Fruit fly (Drosophila melanogaster) whole organism, embryonic: Measurements from ENCODE around the gene Or85c.

Experiments used
- Atf6 ChIP-seq: fragments of 200-800 bp; sonication (Bioruptor generic); IDR thresholded peaks from 2 replicates; pipeline ENCODE4 v1.3.6; 2022; ENCODE audit warnings: missing biosample characterization, missing genetic modification characterization
- Awh ChIP-seq: fragments of 200-800 bp; sonication (Bioruptor generic); IDR thresholded peaks from 2 replicates; pipeline ENCODE4, ENCODE4 v1.3.6; 2022; ENCODE audit warnings: missing biosample characterization, missing genetic modification characterization
- CG11504 ChIP-seq: fragments of 200-800 bp; sonication (Bioruptor generic); optimal IDR thresholded peaks from 3 replicates; lab custom pipeline; 2019; ENCODE audit warnings: missing biosample characterization, mild to moderate bottlenecking, missing genetic modification characterization, moderate library complexity
- CG14860 ChIP-seq: fragments of 200-800 bp; sonication (Bioruptor generic); IDR thresholded peaks from 3 replicates; pipeline ENCODE4 v1.3.6; 2022; ENCODE audit warnings: missing biosample characterization, missing genetic modification characterization; ENCODE audit not compliant: partially characterized antibody
- CG15479 ChIP-seq: fragments of 200-800 bp; sonication (Bioruptor generic); optimal IDR thresholded peaks from 3 replicates; lab custom pipeline; 2019; ENCODE audit warnings: missing biosample characterization, mild to moderate bottlenecking, missing genetic modification characterization, moderate library complexity
- CG16813 ChIP-seq: fragments of 200-800 bp; sonication (Bioruptor generic); IDR thresholded peaks from 3 replicates; pipeline ENCODE4 v1.3.6; 2022; ENCODE audit warnings: missing biosample characterization, missing genetic modification characterization; ENCODE audit not compliant: partially characterized antibody
- CG2199 ChIP-seq: fragments of 200-800 bp; sonication (Bioruptor generic); IDR thresholded peaks from 3 replicates; pipeline ENCODE4 v1.3.6; 2022; ENCODE audit warnings: missing biosample characterization, missing genetic modification characterization
- CG2712 ChIP-seq: fragments of 200-800 bp; optimal IDR thresholded peaks from 3 replicates; lab custom pipeline; 2019; ENCODE audit warnings: missing biosample characterization, mild to moderate bottlenecking, missing genetic modification characterization, moderate library complexity
- CG31441 ChIP-seq: fragments of 200-800 bp; sonication (Bioruptor generic); IDR thresholded peaks from 2 replicates; pipeline ENCODE4 v1.3.6; 2022; ENCODE audit warnings: missing biosample characterization, missing genetic modification characterization
- CG3163 ChIP-seq: fragments of 200-800 bp; sonication (Bioruptor generic); optimal IDR thresholded peaks from 3 replicates; lab custom pipeline; 2016; ENCODE audit warnings: missing biosample characterization, missing genetic modification characterization
- CG3281 ChIP-seq: fragments of 200-800 bp; sonication (Bioruptor generic); optimal IDR thresholded peaks from 3 replicates; lab custom pipeline; 2017; ENCODE audit warnings: missing biosample characterization, mild to moderate bottlenecking, missing genetic modification characterization
- CG34224 ChIP-seq: fragments of 200-800 bp; sonication (Bioruptor generic); IDR thresholded peaks from 3 replicates; pipeline ENCODE4 v1.3.6; 2022; ENCODE audit warnings: missing biosample characterization, missing genetic modification characterization; ENCODE audit not compliant: partially characterized antibody
- CG3995 ChIP-seq: fragments of 200-800 bp; sonication (Bioruptor generic); optimal IDR thresholded peaks from 3 replicates; lab custom pipeline; 2016; ENCODE audit warnings: missing biosample characterization, missing genetic modification characterization
- CG42726 ChIP-seq: fragments of 200-800 bp; sonication (Bioruptor generic); IDR thresholded peaks from 2 replicates; pipeline ENCODE4 v1.3.6; 2022; ENCODE audit warnings: missing biosample characterization, missing genetic modification characterization; ENCODE audit not compliant: partially characterized antibody
- CG7928 ChIP-seq: fragments of 200-800 bp; sonication (Bioruptor generic); optimal IDR thresholded peaks from 2 replicates; lab custom pipeline; 2017; ENCODE audit warnings: missing biosample characterization, mild to moderate bottlenecking, missing genetic modification characterization
- CG8281 ChIP-seq: fragments of 200-800 bp; sonication (Bioruptor generic); optimal IDR thresholded peaks from 2 replicates; lab custom pipeline; 2018; ENCODE audit warnings: missing biosample characterization, mild to moderate bottlenecking, missing genetic modification characterization, moderate library complexity
- CG8290 ChIP-seq, 3 experiments: fragments of 200-800 bp; sonication (Bioruptor generic); optimal IDR thresholded peaks; 2 replicates each; lab custom pipeline; 2016 to 2019; ENCODE audit warnings: missing biosample characterization in 3 of 3, missing genetic modification characterization in 3 of 3, mild to moderate bottlenecking in 2 of 3, moderate library complexity in 1 of 3
- CG8924 ChIP-seq: fragments of 200-800 bp; optimal IDR thresholded peaks from 3 replicates; lab custom pipeline; 2019; ENCODE audit warnings: missing biosample characterization, mild to moderate bottlenecking, missing genetic modification characterization, moderate library complexity
- CG9727 ChIP-seq: fragments of 200-800 bp; sonication (Bioruptor generic); optimal IDR thresholded peaks from 3 replicates; lab custom pipeline; 2017; ENCODE audit warnings: missing biosample characterization, mild to moderate bottlenecking, missing genetic modification characterization
- D19A ChIP-seq: fragments of 200-800 bp; optimal IDR thresholded peaks from 3 replicates; lab custom pipeline; 2019; ENCODE audit warnings: missing biosample characterization, mild to moderate bottlenecking, missing genetic modification characterization, moderate library complexity
- Dfd ChIP-seq, 2 experiments: fragments of >200 bp; optimal IDR thresholded peaks; 2 replicates each; lab custom pipeline; 2017; ENCODE audit warnings: missing biosample characterization in 2 of 2, missing genetic modification characterization in 2 of 2
- Dip3 ChIP-seq: fragments of 200-800 bp; sonication (Bioruptor generic); optimal IDR thresholded peaks from 3 replicates; lab custom pipeline; 2016; ENCODE audit warnings: missing biosample characterization, missing genetic modification characterization
- H15 ChIP-seq: fragments of 200-800 bp; sonication (Bioruptor generic); IDR thresholded peaks from 3 replicates; pipeline ENCODE4 v1.3.6; 2022; ENCODE audit warnings: missing biosample characterization, missing genetic modification characterization
- HLH4C ChIP-seq: fragments of 200-800 bp; sonication (Bioruptor generic); IDR thresholded peaks from 3 replicates; pipeline ENCODE4 v1.3.6; 2022; ENCODE audit warnings: missing biosample characterization, missing genetic modification characterization; ENCODE audit not compliant: partially characterized antibody
- Hand ChIP-seq: fragments of 200-800 bp; sonication (Bioruptor generic); optimal IDR thresholded peaks from 2 replicates; lab custom pipeline; 2017; ENCODE audit warnings: mild to moderate bottlenecking, missing biosample characterization, missing genetic modification reagents, missing genetic modification characterization
- HmgD ChIP-seq: fragments of 200-800 bp; sonication (Bioruptor generic); optimal IDR thresholded peaks from 3 replicates; lab custom pipeline; 2016; ENCODE audit warnings: missing biosample characterization, missing genetic modification characterization
- Hr78 ChIP-seq, 2 experiments: fragments of 200-800 bp in 1 of 2; fragments of >200 bp in 1 of 2; sonication (Bioruptor generic) in 1 of 2; optimal IDR thresholded peaks; 2 replicates each; lab custom pipeline; 2017 to 2019; ENCODE audit warnings: missing biosample characterization in 2 of 2, missing genetic modification characterization in 2 of 2, mild to moderate bottlenecking in 1 of 2, moderate library complexity in 1 of 2
- Jarid2 ChIP-seq: fragments of 200-800 bp; sonication (Bioruptor generic); optimal IDR thresholded peaks from 3 replicates; lab custom pipeline; 2017; ENCODE audit warnings: mild to moderate bottlenecking, missing biosample characterization, missing genetic modification reagents, missing genetic modification characterization
- NC2β ChIP-seq: fragments of 200-800 bp; sonication (Bioruptor generic); optimal IDR thresholded peaks from 2 replicates; lab custom pipeline; 2016; ENCODE audit warnings: missing biosample characterization, missing genetic modification characterization
- Opbp ChIP-seq: fragments of 200-800 bp; sonication (Bioruptor generic); IDR thresholded peaks from 3 replicates; pipeline ENCODE4 v1.3.6; 2022; ENCODE audit warnings: missing biosample characterization, missing genetic modification characterization; ENCODE audit not compliant: partially characterized antibody
- Scr ChIP-seq: fragments of 200-800 bp; sonication (Bioruptor generic); IDR thresholded peaks from 2 replicates; pipeline ENCODE4 v1.3.6; 2022; ENCODE audit warnings: missing biosample characterization, missing genetic modification characterization; ENCODE audit not compliant: partially characterized antibody
- Trl ChIP-seq, 3 experiments: fragments of >200 bp in 2 of 3; fragments of 200-800 bp in 1 of 3; sonication (Bioruptor generic) in 1 of 3; optimal IDR thresholded peaks; 2 replicates in 1 of 3; 3 replicates in 2 of 3; lab custom pipeline; 2016 to 2017; ENCODE audit warnings: missing biosample characterization in 1 of 3, missing genetic modification characterization in 1 of 3
- bbx ChIP-seq: fragments of 200-800 bp; sonication (Bioruptor generic); IDR thresholded peaks from 2 replicates; pipeline ENCODE4 v1.3.6; 2022; ENCODE audit warnings: missing biosample characterization, missing genetic modification characterization; ENCODE audit not compliant: partially characterized antibody
- gce ChIP-seq: fragments of 200-800 bp; sonication (Bioruptor generic); IDR thresholded peaks from 3 replicates; pipeline ENCODE4 v1.3.6; 2022; ENCODE audit warnings: missing biosample characterization, missing genetic modification characterization
- hbn ChIP-seq: fragments of 200-800 bp; sonication (Bioruptor generic); IDR thresholded peaks from 2 replicates; pipeline ENCODE4 v1.3.6; 2022; ENCODE audit warnings: missing biosample characterization, missing genetic modification characterization; ENCODE audit not compliant: partially characterized antibody
- hth ChIP-seq: fragments of >200 bp; optimal IDR thresholded peaks from 2 replicates; lab custom pipeline; 2017; ENCODE audit warnings: inconsistent platforms
- klu ChIP-seq: fragments of 200-800 bp; sonication (Bioruptor generic); IDR thresholded peaks from 2 replicates; pipeline ENCODE4 v1.3.6; 2022; ENCODE audit warnings: missing biosample characterization, missing genetic modification characterization
- nerfin-2 ChIP-seq: fragments of 200-800 bp; sonication (Bioruptor generic); IDR thresholded peaks from 2 replicates; pipeline ENCODE4 v1.3.6; 2022; ENCODE audit warnings: missing biosample characterization, missing genetic modification characterization; ENCODE audit not compliant: partially characterized antibody
- pnt ChIP-seq: fragments of 200-800 bp; sonication (Bioruptor generic); optimal IDR thresholded peaks from 3 replicates; lab custom pipeline; 2016; ENCODE audit warnings: missing biosample characterization, missing genetic modification characterization
- prd ChIP-seq, 3 experiments: fragments of >200 bp in 2 of 3; fragments of 200-800 bp in 1 of 3; sonication (Bioruptor generic) in 1 of 3; optimal IDR thresholded peaks in 2 of 3; IDR thresholded peaks in 1 of 3; 2 replicates in 2 of 3; 3 replicates in 1 of 3; pipeline versions ENCODE4 v1.3.6 to Lab custom; 2017 to 2022; ENCODE audit warnings: missing biosample characterization in 1 of 3, missing genetic modification characterization in 1 of 3
- row ChIP-seq: fragments of 200-800 bp; sonication (Bioruptor generic); IDR thresholded peaks from 3 replicates; pipeline ENCODE4 v1.3.6; 2022; ENCODE audit warnings: missing biosample characterization, missing genetic modification characterization
- sim ChIP-seq: fragments of 200-800 bp; sonication (Bioruptor generic); IDR thresholded peaks from 2 replicates; pipeline ENCODE4 v1.3.6; 2022; ENCODE audit warnings: missing biosample characterization, missing genetic modification characterization
- stwl ChIP-seq: fragments of 200-800 bp; sonication (Bioruptor generic); optimal IDR thresholded peaks from 3 replicates; lab custom pipeline; 2018; ENCODE audit warnings: missing biosample characterization, mild to moderate bottlenecking, missing genetic modification characterization, moderate library complexity
- tll ChIP-seq, 2 experiments: fragments of 200-800 bp in 1 of 2; fragments of >200 bp in 1 of 2; sonication (Bioruptor generic) in 1 of 2; optimal IDR thresholded peaks; 2 replicates each; lab custom pipeline; 2017 to 2019; ENCODE audit warnings: missing biosample characterization in 2 of 2, missing genetic modification characterization in 2 of 2, mild to moderate bottlenecking in 1 of 2, moderate library complexity in 1 of 2
- z ChIP-seq: fragments of 200-800 bp; sonication (Bioruptor generic); IDR thresholded peaks from 3 replicates; pipeline ENCODE4 v1.3.6; 2022; ENCODE audit warnings: missing biosample characterization, missing genetic modification characterization
- zf30C ChIP-seq: fragments of 200-800 bp; sonication (Bioruptor generic); optimal IDR thresholded peaks from 3 replicates; lab custom pipeline; 2018; ENCODE audit warnings: missing biosample characterization, mild to moderate bottlenecking, missing genetic modification characterization

Or85c gene

dm6 chr3R:8477361-8478007 is 35.3 kb downstream of the Or85c start, which contains the start of gene CG45263 (continued):
- TF ChIP-seq CG3281 (GFP tag; lab: Kevin White, UChicago) (no peak), CG14860 (GFP tag; lab: Robert Waterston, UW) (no peak), CG15479 (GFP tag; lab: Kevin White, UChicago) (peak; percentile 27), Trl (optimal IDR thresholded peaks at IDR 0.05; lab: Kevin White, UChicago) (no peak), Trl (GFP tag; optimal IDR thresholded peaks at IDR 0.05; lab: Kevin White, UChicago) (no peak), D19A (tag; lab: Kevin White, UChicago) (peak; percentile 93), zf30C (GFP tag; lab: Kevin White, UChicago) (peak; percentile 12), CG9727 (GFP tag; lab: Kevin White, UChicago) (peak; percentile 6), row (no peak), pnt (no peak), Awh (GFP tag; lab: Robert Waterston, UW) (0 out of 2 replicates have a peak, but pooled peaks have one; percentile 27), hbn (GFP tag; lab: Robert Waterston, UW) (no peak), CG8281 (tag; lab: Kevin White, UChicago) (no peak), hth (lab: Kevin White, UChicago) (no peak), z (GFP tag; lab: Robert Waterston, UW) (peak; percentile 94), NC2β (GFP tag; lab: Kevin White, UChicago) (peak; percentile 26), sim (GFP tag; lab: Robert Waterston, UW) (no peak), CG2712 (tag; lab: Kevin White, UChicago) (peak; percentile 16), CG7928 (no peak), HmgD (GFP tag; lab: Kevin White, UChicago) (peak; percentile 12), CG16813 (GFP tag; lab: Robert Waterston, UW) (peak; percentile 31; the same call in 1 of the 3 replicates), CG8924 (tag; lab: Kevin White, UChicago) (no peak), nerfin-2 (GFP tag; lab: Robert Waterston, UW) (peak; percentile 28; the same call in 1 of the 2 replicates), CG8290 (GFP tag; optimal IDR thresholded peaks at IDR 0.05; lab: Kevin White, UChicago) (no peak), CG8290 (tag; optimal IDR thresholded peaks at IDR 0.05; lab: Kevin White, UChicago) (peak in 1 of 2 experiments; percentile 34), Hr78 (GFP tag; optimal IDR thresholded peaks at IDR 0.05; lab: Kevin White, UChicago) (peak in 1 of 2 experiments; percentile 88), tll (GFP tag; optimal IDR thresholded peaks at IDR 0.05; lab: Kevin White, UChicago) (peak in 1 of 2 experiments; percentile 47), stwl (tag; lab: Kevin White, UChicago) (peak; percentile 76), HLH4C (GFP tag; lab: Robert Waterston, UW) (peak; percentile 25; the same call in 1 of the 3 replicates), Opbp (GFP tag; lab: Robert Waterston, UW) (peak; percentile 49; the same call in 1 of the 3 replicates), prd (optimal IDR thresholded peaks at IDR 0.05; lab: Kevin White, UChicago) (no peak), prd (GFP tag; IDR thresholded peaks at IDR 0.05; lab: Robert Waterston, UW) (no peak; the same call in 2 of the 3 replicates), bbx (GFP tag; lab: Robert Waterston, UW) (peak; percentile 52), Scr (GFP tag; lab: Robert Waterston, UW) (peak; percentile 42; the same call in 1 of the 2 replicates), CG42726 (GFP tag; lab: Robert Waterston, UW) (peak; percentile 58; the same call in 1 of the 2 replicates), Dfd (GFP tag; optimal IDR thresholded peaks at IDR 0.05; lab: Kevin White, UChicago) (no peak), Dip3 (GFP tag; lab: Kevin White, UChicago) (no peak), CG11504 (tag; lab: Kevin White, UChicago) (peak; percentile 99), H15 (GFP tag; lab: Robert Waterston, UW) (no peak), Jarid2 (peak; percentile 97), Atf6 (GFP tag; lab: Robert Waterston, UW) (no peak), gce (GFP tag; lab: Robert Waterston, UW) (no peak), CG34224 (peak; percentile 17; the same call in 1 of the 3 replicates), CG2199 (GFP tag; lab: Robert Waterston, UW) (0 out of 3 replicates have a peak, but pooled peaks have one; percentile 61), CG3995 (GFP tag; lab: Kevin White, UChicago) (peak; percentile 96), klu (GFP tag; lab: Robert Waterston, UW) (no peak), Hand (no peak), CG3163 (GFP tag; lab: Kevin White, UChicago) (no peak), CG31441 (GFP tag; lab: Robert Waterston, UW) (peak; percentile 95)
